Worm (Caenorhabditis elegans) whole organism, L1 larva: ENCODE results near the gene col-71.

Source experiments
- C04F5.9 ChIP-seq: sonication (generic microtip); optimal IDR thresholded peaks from 2 replicates; lab custom pipeline; 2016; ENCODE audit warnings: missing genetic modification characterization, missing compliant biosample characterization
- C16A3.4 ChIP-seq: fragments of 150-350 bp; optimal IDR thresholded peaks from 2 replicates; lab custom pipeline; 2014; ENCODE audit warnings: missing biosample characterization, missing genetic modification characterization
- C34B4.2 ChIP-seq: sonication (generic microtip); optimal IDR thresholded peaks from 2 replicates; lab custom pipeline; 2017; ENCODE audit warnings: mild to moderate bottlenecking, missing genetic modification characterization, missing compliant biosample characterization
- F16B12.6 ChIP-seq: fragments of 150-350 bp; optimal IDR thresholded peaks from 2 replicates; lab custom pipeline; 2014; ENCODE audit warnings: missing biosample characterization, missing genetic modification characterization
- aly-2 ChIP-seq: fragments of 150-350 bp; optimal IDR thresholded peaks from 2 replicates; lab custom pipeline; 2014; ENCODE audit warnings: missing biosample characterization, missing genetic modification characterization
- ama-1 ChIP-seq: fragments of 150-350 bp; optimal IDR thresholded peaks from 2 replicates; lab custom pipeline; 2014
- ceh-8 ChIP-seq: fragments of 200-800 bp; sonication (Bioruptor generic); optimal IDR thresholded peaks from 2 replicates; lab custom pipeline; 2018; ENCODE audit warnings: mild to moderate bottlenecking, missing genetic modification characterization, moderate library complexity, missing compliant biosample characterization
- ces-1 ChIP-seq: fragments of 150-350 bp; optimal IDR thresholded peaks from 2 replicates; lab custom pipeline; 2014; ENCODE audit warnings: missing biosample characterization, missing genetic modification reagents, missing genetic modification characterization
- dpl-1 ChIP-seq, 3 experiments: fragments of 150-350 bp in 2 of 3; sonication (generic microtip) in 1 of 3; optimal IDR thresholded peaks; 2 replicates each; lab custom pipeline; 2014 to 2017; ENCODE audit warnings: missing biosample characterization in 3 of 3, missing genetic modification characterization in 3 of 3, missing genetic modification reagents in 3 of 3
- efl-1 ChIP-seq, 4 experiments: fragments of 150-350 bp; optimal IDR thresholded peaks in 3 of 4; peaks in 1 of 4; 1 replicate in 1 of 4; 2 replicates in 3 of 4; lab custom pipeline; 2014; ENCODE audit warnings: missing biosample characterization in 2 of 4, missing genetic modification characterization in 2 of 4, missing genetic modification reagents in 2 of 4
- egl-27 ChIP-seq, 2 experiments: fragments of 150-350 bp in 1 of 2; sonication (generic microtip); optimal IDR thresholded peaks; 3 replicates each; lab custom pipeline; 2017 to 2018; ENCODE audit warnings: missing biosample characterization in 2 of 2, missing genetic modification characterization in 2 of 2, missing genetic modification reagents in 2 of 2
- elt-2 ChIP-seq: sonication (generic microtip); optimal IDR thresholded peaks from 2 replicates; lab custom pipeline; 2016; ENCODE audit warnings: missing genetic modification characterization, mild to moderate bottlenecking, inconsistent platforms, missing compliant biosample characterization, missing genetic modification reagents
- elt-3 ChIP-seq, 6 experiments: fragments of 150-350 bp in 1 of 6; sonication (generic microtip); optimal IDR thresholded peaks; 2 replicates each; lab custom pipeline; 2017 to 2018; ENCODE audit warnings: missing biosample characterization in 6 of 6, missing genetic modification characterization in 6 of 6, inconsistent platforms in 1 of 6
- fkh-10 ChIP-seq: sonication (generic microtip); optimal IDR thresholded peaks from 2 replicates; lab custom pipeline; 2017; ENCODE audit warnings: missing biosample characterization, missing genetic modification reagents, missing genetic modification characterization
- fkh-4 ChIP-seq: sonication (generic microtip); optimal IDR thresholded peaks from 2 replicates; lab custom pipeline; 2016; ENCODE audit warnings: missing compliant biosample characterization, missing genetic modification characterization, borderline replicate concordance
- grh-1 ChIP-seq: fragments of 200-800 bp; sonication (Bioruptor generic); IDR thresholded peaks from 2 replicates; pipeline ENCODE4 v1.3.6; 2022; ENCODE audit warnings: missing genetic modification reagents, missing genetic modification characterization, missing compliant biosample characterization
- hlh-17 ChIP-seq: fragments of 200-800 bp; sonication (Bioruptor generic); optimal IDR thresholded peaks from 2 replicates; lab custom pipeline; 2018; ENCODE audit warnings: missing genetic modification characterization, mild to moderate bottlenecking, missing compliant biosample characterization, moderate library complexity, borderline replicate concordance
- isw-1 ChIP-seq: fragments of 200-800 bp; sonication (Bioruptor generic); IDR thresholded peaks from 2 replicates; pipeline ENCODE4 v1.3.6; 2022; ENCODE audit warnings: missing genetic modification characterization, missing compliant biosample characterization
- lin-13 ChIP-seq: fragments of 150-350 bp; optimal IDR thresholded peaks from 2 replicates; lab custom pipeline; 2014; ENCODE audit warnings: missing biosample characterization, missing genetic modification reagents, missing genetic modification characterization
- lin-14 ChIP-seq: fragments of 200-800 bp; sonication (Bioruptor generic); optimal IDR thresholded peaks from 2 replicates; lab custom pipeline; 2018; ENCODE audit warnings: mild to moderate bottlenecking, missing genetic modification characterization, moderate library complexity, missing compliant biosample characterization
- lin-15B ChIP-seq: fragments of 150-350 bp; sonication (generic microtip); optimal IDR thresholded peaks from 3 replicates; lab custom pipeline; 2014; ENCODE audit warnings: missing biosample characterization, missing genetic modification characterization
- lsy-2 ChIP-seq, 2 experiments: fragments of 150-350 bp; optimal IDR thresholded peaks; 2 replicates each; lab custom pipeline; 2014; ENCODE audit warnings: missing biosample characterization in 2 of 2, missing genetic modification characterization in 2 of 2
- mab-9 ChIP-seq: fragments of 200-800 bp; sonication (Bioruptor generic); IDR thresholded peaks from 2 replicates; pipeline ENCODE4 v1.3.6; 2022; ENCODE audit warnings: missing genetic modification reagents, missing genetic modification characterization, missing compliant biosample characterization
- mdl-1 ChIP-seq, 2 experiments: fragments of 150-350 bp; optimal IDR thresholded peaks; 2 replicates each; lab custom pipeline; 2014 to 2017; ENCODE audit warnings: missing biosample characterization in 2 of 2, missing genetic modification characterization in 2 of 2, inconsistent platforms in 1 of 2
- mef-2 ChIP-seq: fragments of 150-350 bp; optimal IDR thresholded peaks from 2 replicates; lab custom pipeline; 2014; ENCODE audit warnings: missing biosample characterization, missing genetic modification characterization
- mep-1 ChIP-seq: fragments of 150-350 bp; optimal IDR thresholded peaks from 2 replicates; lab custom pipeline; 2014; ENCODE audit warnings: missing biosample characterization, missing genetic modification characterization
- nhr-11 ChIP-seq: fragments of 150-350 bp; optimal IDR thresholded peaks from 2 replicates; lab custom pipeline; 2014; ENCODE audit warnings: missing biosample characterization, missing genetic modification characterization
- nhr-19 ChIP-seq: fragments of 200-800 bp; sonication (Bioruptor generic); conservative IDR thresholded peaks from 2 replicates; pipeline ENCODE4 v1.3.6; 2022; ENCODE audit warnings: missing genetic modification characterization, missing compliant biosample characterization
- nhr-20 ChIP-seq: sonication (generic microtip); optimal IDR thresholded peaks from 2 replicates; lab custom pipeline; 2016; ENCODE audit warnings: mild to moderate bottlenecking, missing genetic modification characterization, missing compliant biosample characterization
- nhr-71 ChIP-seq: sonication (generic microtip); optimal IDR thresholded peaks from 2 replicates; lab custom pipeline; 2016; ENCODE audit warnings: mild to moderate bottlenecking, missing genetic modification characterization, moderate library complexity, missing compliant biosample characterization
- nhr-76 ChIP-seq: sonication (generic microtip); optimal IDR thresholded peaks from 2 replicates; lab custom pipeline; 2017; ENCODE audit warnings: missing biosample characterization, missing genetic modification characterization
- nhr-77 ChIP-seq: fragments of 150-350 bp; optimal IDR thresholded peaks from 2 replicates; lab custom pipeline; 2014; ENCODE audit warnings: missing biosample characterization, missing genetic modification characterization
- nhr-84 ChIP-seq: sonication (generic microtip); optimal IDR thresholded peaks from 2 replicates; lab custom pipeline; 2017; ENCODE audit warnings: missing biosample characterization, missing genetic modification characterization
- pag-3 ChIP-seq: sonication (generic microtip); optimal IDR thresholded peaks from 2 replicates; lab custom pipeline; 2017; ENCODE audit warnings: missing genetic modification characterization, mild to moderate bottlenecking, missing compliant biosample characterization, antibody characterized with exemption, borderline replicate concordance; ENCODE audit not compliant: insufficient read depth
- pax-3 ChIP-seq: fragments of 200-800 bp; sonication (Bioruptor generic); optimal IDR thresholded peaks from 2 replicates; lab custom pipeline; 2018; ENCODE audit warnings: mild to moderate bottlenecking, missing genetic modification characterization, moderate library complexity, missing compliant biosample characterization
- pqm-1 ChIP-seq: sonication (generic microtip); optimal IDR thresholded peaks from 3 replicates; lab custom pipeline; 2017; ENCODE audit warnings: missing biosample characterization, missing genetic modification characterization
- rnt-1 ChIP-seq: sonication (generic microtip); optimal IDR thresholded peaks from 2 replicates; lab custom pipeline; 2016; ENCODE audit warnings: mild to moderate bottlenecking, missing genetic modification characterization, moderate library complexity, missing compliant biosample characterization
- snpc-4 ChIP-seq: fragments of 150-350 bp; optimal IDR thresholded peaks from 2 replicates; lab custom pipeline; 2014; ENCODE audit warnings: missing biosample characterization, missing genetic modification characterization
- snu-23 ChIP-seq: sonication (generic microtip); optimal IDR thresholded peaks from 2 replicates; lab custom pipeline; 2016; ENCODE audit warnings: missing genetic modification characterization, missing compliant biosample characterization
- sox-4 ChIP-seq: sonication (generic microtip); optimal IDR thresholded peaks from 2 replicates; lab custom pipeline; 2016; ENCODE audit warnings: missing genetic modification characterization, missing compliant biosample characterization
- swsn-7 ChIP-seq: sonication (generic microtip); optimal IDR thresholded peaks from 2 replicates; lab custom pipeline; 2016; ENCODE audit warnings: missing genetic modification characterization, missing compliant biosample characterization
- tbx-2 ChIP-seq: sonication (generic microtip); optimal IDR thresholded peaks from 2 replicates; lab custom pipeline; 2016; ENCODE audit warnings: missing genetic modification characterization, missing compliant biosample characterization
- tlp-1 ChIP-seq: fragments of 150-350 bp; optimal IDR thresholded peaks from 2 replicates; lab custom pipeline; 2014; ENCODE audit warnings: missing biosample characterization, missing genetic modification characterization
- unc-62 ChIP-seq: fragments of 150-350 bp; optimal IDR thresholded peaks from 2 replicates; lab custom pipeline; 2014; ENCODE audit warnings: missing biosample characterization, missing genetic modification reagents, missing genetic modification characterization
- unc-86 ChIP-seq: sonication (generic microtip); optimal IDR thresholded peaks from 2 replicates; lab custom pipeline; 2016; ENCODE audit warnings: missing genetic modification characterization, missing compliant biosample characterization
- vab-15 ChIP-seq: sonication (generic microtip); optimal IDR thresholded peaks from 2 replicates; lab custom pipeline; 2017; ENCODE audit warnings: missing genotype, mild to moderate bottlenecking, missing genetic modification characterization, missing compliant biosample characterization
- zip-4 ChIP-seq: fragments of 200-800 bp; sonication (Bioruptor generic); optimal IDR thresholded peaks from 2 replicates; lab custom pipeline; 2018; ENCODE audit warnings: mild to moderate bottlenecking, missing genetic modification characterization, moderate library complexity, missing compliant biosample characterization

The col-71 gene

DNA sequence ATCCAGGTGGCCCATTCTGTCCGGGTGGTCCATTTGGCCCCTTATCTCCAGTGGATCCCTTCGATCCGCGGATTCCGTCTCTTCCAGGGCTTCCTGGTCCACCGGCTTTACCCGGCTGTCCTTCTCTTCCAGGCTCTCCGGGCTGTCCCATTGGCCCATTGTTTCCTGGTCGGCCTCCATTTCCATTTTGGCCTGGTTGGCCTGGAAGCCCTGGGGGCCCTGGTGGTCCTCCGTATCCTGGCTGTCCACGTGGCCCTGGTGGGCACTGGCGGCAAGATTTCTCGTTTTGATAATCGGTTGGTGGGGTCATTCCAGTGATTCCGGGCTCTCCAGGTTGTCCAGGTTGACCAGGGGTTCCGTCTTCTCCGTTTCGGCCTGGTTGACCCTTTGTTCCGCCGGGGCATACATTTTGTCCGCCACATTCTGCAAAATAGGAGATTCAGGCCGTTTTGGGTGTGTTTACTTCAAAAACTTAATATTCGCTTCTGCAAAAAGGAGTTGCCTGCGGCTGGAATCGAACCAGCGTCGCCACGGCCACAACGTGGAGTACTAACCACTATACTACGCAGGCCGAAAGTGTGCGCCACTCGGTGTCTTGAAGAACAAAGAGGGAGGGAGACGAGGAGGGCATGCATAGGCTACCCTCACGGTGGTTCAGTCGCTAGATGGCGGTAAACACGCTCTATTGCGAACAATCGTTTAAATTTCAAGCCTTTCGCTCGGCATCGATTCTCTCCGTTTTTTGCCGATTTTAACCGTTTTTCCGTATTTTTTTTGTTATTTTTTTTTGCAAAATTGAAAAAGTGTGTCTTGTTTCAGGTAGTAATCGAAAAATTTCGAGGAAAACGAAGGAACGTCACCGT lies 18.8 kb upstream of the col-71 start, which contains the start of gene W09G10.9 (continued):
- TF ChIP-seq aly-2 (no peak), nhr-76 (no peak), lin-14 (peak; percentile 71), tbx-2 (tag; lab: Kevin White, UChicago) (peak; percentile 66), snu-23 (GFP tag; lab: Kevin White, UChicago) (peak; percentile 83), nhr-20 (tag; lab: Kevin White, UChicago) (peak; percentile 78), sox-4 (no peak), zip-4 (GFP tag; lab: Kevin White, UChicago) (peak; percentile 27), C04F5.9 (tag; lab: Kevin White, UChicago) (no peak), mdl-1 (tag; optimal IDR thresholded peaks at IDR 0.05; lab: Kevin White, UChicago) (peak in 1 of 2 experiments; percentile 61), pag-3 (tag; lab: Kevin White, UChicago) (no peak), nhr-19 (GFP tag; lab: Robert Waterston, UW) (peak; percentile 88), fkh-4 (tag; lab: Kevin White, UChicago) (no peak), mep-1 (tag; lab: Kevin White, UChicago) (peak; percentile 23), ces-1 (GFP tag; lab: Kevin White, UChicago) (no peak), egl-27 (tag; optimal IDR thresholded peaks at IDR 0.05; lab: Kevin White, UChicago) (no peak), unc-62 (GFP tag; lab: Kevin White, UChicago) (no peak), mab-9 (GFP tag; lab: Robert Waterston, UW) (peak; percentile 75), grh-1 (peak; percentile 34; the same call in 1 of the 2 replicates), nhr-11 (tag; lab: Kevin White, UChicago) (no peak), rnt-1 (tag; lab: Kevin White, UChicago) (peak; percentile 79), unc-86 (tag; lab: Kevin White, UChicago) (peak; percentile 55), C16A3.4 (tag; lab: Kevin White, UChicago) (peak; percentile 41), C34B4.2 (tag; lab: Kevin White, UChicago) (no peak), nhr-84 (no peak), efl-1 (optimal IDR thresholded peaks at IDR 0.05; lab: Kevin White, UChicago) (peak; percentile 38 to 53), efl-1 (GFP tag; optimal IDR thresholded peaks at IDR 0.05 in 1 of 2; lab: Kevin White, UChicago) (peak; percentile 29 to 93), nhr-77 (tag; lab: Kevin White, UChicago) (peak; percentile 52), elt-2 (tag; lab: Kevin White, UChicago) (peak; percentile 23), swsn-7 (peak; percentile 71), ama-1 (lab: Kevin White, UChicago) (no peak), pax-3 (tag; lab: Kevin White, UChicago) (no peak), pqm-1 (no peak), isw-1 (GFP tag; lab: Robert Waterston, UW) (peak; percentile 76), hlh-17 (GFP tag; lab: Kevin White, UChicago) (no peak), snpc-4 (tag; lab: Kevin White, UChicago) (peak; percentile 27), ceh-8 (GFP tag; lab: Kevin White, UChicago) (no peak), tlp-1 (tag; lab: Kevin White, UChicago) (no peak), vab-15 (no peak), dpl-1 (GFP tag; optimal IDR thresholded peaks at IDR 0.05; lab: Kevin White, UChicago) (peak; percentile 8 to 47 (median 43)), lsy-2 (tag; optimal IDR thresholded peaks at IDR 0.05; lab: Kevin White, UChicago) (peak; percentile 72 to 77), mef-2 (tag; lab: Kevin White, UChicago) (no peak), F16B12.6 (tag; lab: Kevin White, UChicago) (peak; percentile 48), fkh-10 (peak; percentile 14), nhr-71 (tag; lab: Kevin White, UChicago) (peak; percentile 80), elt-3 (tag; optimal IDR thresholded peaks at IDR 0.05; lab: Kevin White, UChicago) (peak in 2 of 6 experiments; percentile 4 to 19), lin-13 (GFP tag; lab: Kevin White, UChicago) (peak; percentile 32), lin-15B (tag; lab: Kevin White, UChicago) (peak; percentile 13)
- TF ChIP-seq, all 84 proteins: peak for 43
